Worm (Caenorhabditis elegans): ENCODE results near the gene F22B7.3.

The F22B7.3 gene

ce11 chrIII:8639188-8639795, 9.4 kb upstream of the F22B7.3 start, which contains the start of gene fip-1:
fip-1 (plus strand) TSS chrIII:8639745.
- no peak for TF ChIP-seq lsy-27 (tag; optimal IDR thresholded peaks at IDR 0.05; ENCODE audit: borderline replicate concordance, insufficient read depth)
- TF ChIP-seq zim-3 (tag; optimal IDR thresholded peaks at IDR 0.05), result peak; percentile 50
- TF ChIP-seq F39B2.1 (GFP tag; IDR thresholded peaks at IDR 0.05), result no peak
- peak; percentile 33; the same call in 1 of the 2 replicates for TF ChIP-seq nfya-2 (GFP tag; IDR thresholded peaks at IDR 0.05)
- TF ChIP-seq ztf-6 (GFP tag; IDR thresholded peaks at IDR 0.05), result 0 out of 2 replicates have a peak, but pooled peaks have one; percentile 11
- peak; percentile 68; the same call in 1 of the 2 replicates for TF ChIP-seq madf-6 (GFP tag; IDR thresholded peaks at IDR 0.05)
- TF ChIP-seq sdz-38 (tag; optimal IDR thresholded peaks at IDR 0.05), result no peak
- peak; percentile 64; the same call in 1 of the 2 replicates for TF ChIP-seq attf-6 (GFP tag; IDR thresholded peaks at IDR 0.05)
- TF ChIP-seq ztf-28 (GFP tag; IDR thresholded peaks at IDR 0.05), result 0 out of 2 replicates have a peak, but pooled peaks have one; percentile 28
- no peak for TF ChIP-seq hmg-20 (GFP tag; IDR thresholded peaks at IDR 0.05)
- TF ChIP-seq bed-1 (GFP tag; IDR thresholded peaks at IDR 0.05), result 0 out of 2 replicates have a peak, but pooled peaks have one; percentile 71
- TF ChIP-seq ama-1 (optimal IDR thresholded peaks at IDR 0.05), result no peak
- peak in 1 of 2 experiments; percentile 87 for TF ChIP-seq ama-1 (GFP tag; optimal IDR thresholded peaks at IDR 0.05)
- peak; percentile 72 for TF ChIP-seq nhr-90 (tag; optimal IDR thresholded peaks at IDR 0.05)
- peak; percentile 76 for TF ChIP-seq D2030.7 (GFP tag; IDR thresholded peaks at IDR 0.05)
- peak; percentile 90 for TF ChIP-seq rpc-1 (optimal IDR thresholded peaks at IDR 0.05)
- TF ChIP-seq rpc-1 (tag; optimal IDR thresholded peaks at IDR 0.05), result peak; percentile 93
- no peak for TF ChIP-seq mel-28 (tag; optimal IDR thresholded peaks at IDR 0.05; ENCODE audit: borderline replicate concordance)
- peak; percentile 77 for TF ChIP-seq him-1 (tag; optimal IDR thresholded peaks at IDR 0.05)
- 0 out of 2 replicates have a peak, but pooled peaks have one; percentile 62 for TF ChIP-seq ztf-25 (GFP tag; IDR thresholded peaks at IDR 0.05)
- TF ChIP-seq somi-1 (GFP tag; optimal IDR thresholded peaks at IDR 0.05), result no peak
- peak; percentile 58 for TF ChIP-seq snpc-3.4 (tag; optimal IDR thresholded peaks at IDR 0.05)
- TF ChIP-seq F37B4.10 (GFP tag; IDR thresholded peaks at IDR 0.05), result no peak
- peak; percentile 68 for TF ChIP-seq ztf-18 (tag; optimal IDR thresholded peaks at IDR 0.05)
- TF ChIP-seq F22D6.2 (tag; optimal IDR thresholded peaks at IDR 0.05), result no peak
- no peak for TF ChIP-seq gei-17 (GFP tag; optimal IDR thresholded peaks at IDR 0.05)
- TF ChIP-seq lsl-1 (GFP tag; optimal IDR thresholded peaks at IDR 0.05), result peak; percentile 50
- TF ChIP-seq pbrm-1 (GFP tag; IDR thresholded peaks at IDR 0.05), result peak; percentile 66
- peak; percentile 79 for TF ChIP-seq athp-1 (tag; optimal IDR thresholded peaks at IDR 0.05)
- TF ChIP-seq tlf-1 (GFP tag; optimal IDR thresholded peaks at IDR 0.05), result no peak
- peak; percentile 38 for TF ChIP-seq snpc-4 (GFP tag; optimal IDR thresholded peaks at IDR 0.05)
- peak in 3 of 4 experiments; percentile 27 to 56 (median 42) for TF ChIP-seq snpc-4 (tag; optimal IDR thresholded peaks at IDR 0.05)
- peak; percentile 27; the same call in 1 of the 2 replicates for TF ChIP-seq F33H1.4 (GFP tag; IDR thresholded peaks at IDR 0.05)
- peak; percentile 53 for TF ChIP-seq mes-4 (tag; optimal IDR thresholded peaks at IDR 0.05)
- TF ChIP-seq lin-54 (GFP tag; optimal IDR thresholded peaks at IDR 0.05), result peak; percentile 60
- TF ChIP-seq F23B12.7 (tag; optimal IDR thresholded peaks at IDR 0.05; ENCODE audit: insufficient read depth), result peak; percentile 59
- TF ChIP-seq nhr-80 (tag; optimal IDR thresholded peaks at IDR 0.05), result peak; percentile 19
- TF ChIP-seq K12H6.12 (tag; optimal IDR thresholded peaks at IDR 0.05), result no peak
- no peak for TF ChIP-seq egl-18 (GFP tag; IDR thresholded peaks at IDR 0.05)
- peak; percentile 34; the same call in 1 of the 2 replicates for TF ChIP-seq egrh-3 (GFP tag; IDR thresholded peaks at IDR 0.05)
- peak; percentile 71 for TF ChIP-seq mxl-1 (tag; optimal IDR thresholded peaks at IDR 0.05)
- peak; percentile 83 for TF ChIP-seq die-1 (tag; optimal IDR thresholded peaks at IDR 0.05)
- TF ChIP-seq rec-8 (tag; optimal IDR thresholded peaks at IDR 0.05), result peak; percentile 47 to 79
- peak; percentile 32 for TF ChIP-seq T07F8.4 (tag; optimal IDR thresholded peaks at IDR 0.05)
- 0 out of 2 replicates have a peak, but pooled peaks have one; percentile 18 for TF ChIP-seq rcor-1 (GFP tag; IDR thresholded peaks at IDR 0.05)
- TF ChIP-seq let-607 (tag; optimal IDR thresholded peaks at IDR 0.05), result peak in 1 of 2 experiments; percentile 16
- TF ChIP-seq lin-26 (GFP tag; IDR thresholded peaks at IDR 0.05), result peak; percentile 92
- peak; percentile 61 for TF ChIP-seq repo-1 (tag; optimal IDR thresholded peaks at IDR 0.05)

Data from whole organism, young adult.